Worm (Caenorhabditis elegans): ENCODE results near the gene sri-28.

sri-28 gene

ce11 chrII:3045422-3045821 is 3.1 kb upstream of the sri-28 start:
- no peak for TF ChIP-seq unc-120 (tag; optimal IDR thresholded peaks at IDR 0.05; ENCODE audit: poor library complexity, severe bottlenecking)
- no peak for TF ChIP-seq ham-2 (GFP tag; optimal IDR thresholded peaks at IDR 0.05)
- no peak for TF ChIP-seq ceh-83 (GFP tag; optimal IDR thresholded peaks at IDR 0.05)
- no peak for TF ChIP-seq mab-5 (tag; optimal IDR thresholded peaks at IDR 0.05)
- TF ChIP-seq nhr-76 (tag; optimal IDR thresholded peaks at IDR 0.05), result no peak
- TF ChIP-seq lin-32 (GFP tag; optimal IDR thresholded peaks at IDR 0.05), result no peak
- no peak for TF ChIP-seq blmp-1 (tag; optimal IDR thresholded peaks at IDR 0.05)
- no peak for TF ChIP-seq unc-39 (tag; optimal IDR thresholded peaks at IDR 0.05)
- no peak for TF ChIP-seq sptf-1 (tag; optimal IDR thresholded peaks at IDR 0.05)
- no peak for TF ChIP-seq flh-1 (GFP tag; optimal IDR thresholded peaks at IDR 0.05)
- no peak for TF ChIP-seq cnd-1 (tag; optimal IDR thresholded peaks at IDR 0.05)
- TF ChIP-seq nhr-28 (tag; optimal IDR thresholded peaks at IDR 0.05), result no peak
- TF ChIP-seq nhr-237 (tag; optimal IDR thresholded peaks at IDR 0.05), result no peak
- TF ChIP-seq bed-3 (GFP tag; optimal IDR thresholded peaks at IDR 0.05), result no peak
- no peak for TF ChIP-seq ztf-11 (tag; optimal IDR thresholded peaks at IDR 0.05)
- no peak for TF ChIP-seq hlh-1 (tag; optimal IDR thresholded peaks at IDR 0.05)
- TF ChIP-seq mls-2 (tag; optimal IDR thresholded peaks at IDR 0.05), result no peak

ce11 chrII:3045875-3046274 is 2.6 kb upstream of the sri-28 start, which contains the start of gene sri-30:
Gene sri-30, plus strand, starts transcription at chrII:3046175.
- no peak for TF ChIP-seq snpc-4 (tag; optimal IDR thresholded peaks at IDR 0.05)
- no peak for TF ChIP-seq unc-62 (GFP tag; optimal IDR thresholded peaks at IDR 0.05)
- no peak for TF ChIP-seq ceh-39 (tag; optimal IDR thresholded peaks at IDR 0.05)
- no peak for TF ChIP-seq cnd-1 (tag; optimal IDR thresholded peaks at IDR 0.05)
- no peak for TF ChIP-seq unc-39 (tag; optimal IDR thresholded peaks at IDR 0.05)
- TF ChIP-seq nhr-28 (tag; optimal IDR thresholded peaks at IDR 0.05), result no peak
- TF ChIP-seq hlh-1 (tag; optimal IDR thresholded peaks at IDR 0.05), result no peak
- no peak for TF ChIP-seq flh-1 (GFP tag; optimal IDR thresholded peaks at IDR 0.05)
- no peak for TF ChIP-seq nhr-2 (tag; optimal IDR thresholded peaks at IDR 0.05)

- TF ChIP-seq tbx-8 (GFP tag; optimal IDR thresholded peaks at IDR 0.05), result no peak
- peak; percentile 1 for TF ChIP-seq ham-2 (GFP tag; optimal IDR thresholded peaks at IDR 0.05)
- no peak for TF ChIP-seq ces-1 (GFP tag; optimal IDR thresholded peaks at IDR 0.05)
These were observed 511 bp downstream of the sri-28 start for ce11 chrII:3048989-3049388.

ce11 chrII:3050703-3051102 is 2.2 kb downstream of the sri-28 start, which contains the start of gene sri-31:
Gene sri-31, plus strand, starts transcription at chrII:3051003.
- TF ChIP-seq lin-13 (tag; optimal IDR thresholded peaks at IDR 0.05) (no peak), zip-8 (tag; optimal IDR thresholded peaks at IDR 0.05) (no peak), cnd-1 (tag; optimal IDR thresholded peaks at IDR 0.05) (no peak), M03D4.4 (tag; optimal IDR thresholded peaks at IDR 0.05) (no peak), elt-3 (tag; optimal IDR thresholded peaks at IDR 0.05) (no peak), snpc-4 (tag; optimal IDR thresholded peaks at IDR 0.05) (no peak), nhr-28 (tag; optimal IDR thresholded peaks at IDR 0.05) (no peak), hlh-1 (tag; optimal IDR thresholded peaks at IDR 0.05) (no peak), nhr-12 (tag; optimal IDR thresholded peaks at IDR 0.05) (no peak), ham-2 (GFP tag; optimal IDR thresholded peaks at IDR 0.05) (no peak)

ce11 chrII:3051332-3051731 is 2.9 kb downstream of the sri-28 start:
- TF ChIP-seq sptf-1 (tag; optimal IDR thresholded peaks at IDR 0.05) (no peak), mab-5 (tag; optimal IDR thresholded peaks at IDR 0.05) (no peak), lin-32 (GFP tag; optimal IDR thresholded peaks at IDR 0.05) (no peak), ceh-43 (GFP tag; optimal IDR thresholded peaks at IDR 0.05) (no peak), sem-2 (GFP tag; optimal IDR thresholded peaks at IDR 0.05) (no peak), lsy-2 (tag; optimal IDR thresholded peaks at IDR 0.05) (no peak), ham-2 (GFP tag; optimal IDR thresholded peaks at IDR 0.05) (no peak), unc-39 (tag; optimal IDR thresholded peaks at IDR 0.05) (no peak), nhr-12 (tag; optimal IDR thresholded peaks at IDR 0.05) (no peak), tbx-8 (GFP tag; optimal IDR thresholded peaks at IDR 0.05) (no peak), elt-3 (tag; optimal IDR thresholded peaks at IDR 0.05) (no peak), flh-1 (GFP tag; optimal IDR thresholded peaks at IDR 0.05) (no peak), pha-4 (tag; optimal IDR thresholded peaks at IDR 0.05) (no peak), zip-8 (tag; optimal IDR thresholded peaks at IDR 0.05) (no peak), bed-3 (GFP tag; optimal IDR thresholded peaks at IDR 0.05) (no peak), ces-1 (GFP tag; optimal IDR thresholded peaks at IDR 0.05) (no peak)
